Fruit fly (Drosophila melanogaster): ENCODE results near the gene cyst.

cyst gene

DNA sequence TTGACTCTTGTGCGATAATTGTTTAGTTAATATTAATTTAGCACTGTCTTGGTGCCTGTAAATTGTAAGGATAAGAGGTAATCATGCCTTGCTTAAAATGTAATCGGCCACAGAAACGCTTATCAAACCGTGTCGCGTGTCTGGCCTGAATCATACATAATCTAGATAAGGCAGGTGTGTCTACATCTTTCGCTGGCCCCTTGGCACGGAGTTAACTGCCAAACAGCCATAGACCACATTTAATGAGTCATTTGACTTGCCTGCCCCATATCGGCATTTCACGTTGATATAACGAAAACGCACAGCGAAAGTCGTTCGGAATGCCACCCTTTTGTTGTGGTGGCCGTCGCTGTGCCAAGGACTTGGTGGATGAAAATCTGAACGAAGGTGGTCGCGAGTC, 26.7 kb upstream of the cyst start, which contains the start of gene CG31697 (continued):
- TF ChIP-seq pan (optimal IDR thresholded peaks at IDR 0.05) (no peak), pan (GFP tag; optimal IDR thresholded peaks at IDR 0.05 in 1 of 2, IDR thresholded peaks at IDR 0.05 in 1 of 2) (no peak), exex (tag; optimal IDR thresholded peaks at IDR 0.05) (peak; percentile 78), Atf3 (GFP tag; optimal IDR thresholded peaks at IDR 0.05) (no peak)

DNA sequence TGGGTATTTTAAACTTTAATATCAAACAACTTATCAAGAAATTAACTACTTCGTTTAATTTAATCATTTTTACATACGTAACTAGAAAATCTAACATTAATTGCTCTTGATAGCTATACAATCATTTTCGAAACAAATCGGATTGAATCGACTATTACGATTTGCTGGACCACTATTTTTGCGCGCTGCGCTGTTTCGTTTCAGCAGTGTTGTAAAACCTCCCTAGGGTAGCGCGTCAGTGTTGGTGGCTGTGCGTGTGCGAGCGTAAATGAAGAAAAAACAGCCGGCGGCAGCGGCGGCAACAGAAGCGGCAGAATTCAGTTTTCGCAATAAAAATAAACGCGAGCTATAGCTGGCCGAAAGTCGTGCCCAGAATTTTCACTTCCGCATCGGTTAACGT, 24.7 kb upstream of the cyst start, which contains the start of gene CG33116:
Gene CG33116 (plus strand): TSS at position 233 of the 400 bp plus-strand sequence.
- TF ChIP-seq CTCF (GFP tag; optimal IDR thresholded peaks at IDR 0.05): peak; percentile 30
- peak; percentile 85 for TF ChIP-seq CG31441 (GFP tag; IDR thresholded peaks at IDR 0.05)
- peak; percentile 64; the same call in 1 of the 3 replicates for TF ChIP-seq CG2889 (GFP tag; IDR thresholded peaks at IDR 0.05)
- peak; percentile 73 for TF ChIP-seq Six4 (GFP tag; optimal IDR thresholded peaks at IDR 0.05)
- peak; percentile 82 for TF ChIP-seq CG32532 (GFP tag; IDR thresholded peaks at IDR 0.05)
- TF ChIP-seq CG12744 (GFP tag; optimal IDR thresholded peaks at IDR 0.05): peak; percentile 71
- TF ChIP-seq pho (GFP tag; optimal IDR thresholded peaks at IDR 0.05): peak; percentile 81
- peak; percentile 74 for TF ChIP-seq PHDP (tag; optimal IDR thresholded peaks at IDR 0.05)
- no peak for TF ChIP-seq CG16813 (GFP tag; IDR thresholded peaks at IDR 0.05; ENCODE audit: partially characterized antibody)
- peak; percentile 85 for TF ChIP-seq az2 (GFP tag; optimal IDR thresholded peaks at IDR 0.05)
- TF ChIP-seq HLH4C (GFP tag; IDR thresholded peaks at IDR 0.05; ENCODE audit: partially characterized antibody): no peak
- peak; percentile 66 for TF ChIP-seq Ssrp (tag; optimal IDR thresholded peaks at IDR 0.05)
- TF ChIP-seq kay (GFP tag; optimal IDR thresholded peaks at IDR 0.05): peak; percentile 36
- peak; percentile 76 for TF ChIP-seq CG13424 (tag; optimal IDR thresholded peaks at IDR 0.05)
- TF ChIP-seq ranshi (GFP tag; IDR thresholded peaks at IDR 0.05): peak; percentile 77; the same call in 1 of the 2 replicates
- TF ChIP-seq tup (GFP tag; optimal IDR thresholded peaks at IDR 0.05): peak; percentile 66
- peak; percentile 63 for TF ChIP-seq CG1792 (GFP tag; optimal IDR thresholded peaks at IDR 0.05)
- TF ChIP-seq CG34224 (GFP tag; IDR thresholded peaks at IDR 0.05; ENCODE audit: partially characterized antibody): peak; percentile 47
- TF ChIP-seq luna (GFP tag; optimal IDR thresholded peaks at IDR 0.05): peak; percentile 12
- peak; percentile 43; the same call in 2 of the 3 replicates for TF ChIP-seq otp (GFP tag; IDR thresholded peaks at IDR 0.05)
- peak; percentile 87 for TF ChIP-seq CG8944 (GFP tag; optimal IDR thresholded peaks at IDR 0.05)
- TF ChIP-seq CG6854 (GFP tag; optimal IDR thresholded peaks at IDR 0.05): peak; percentile 41
- no peak; the same call in 1 of the 2 replicates for TF ChIP-seq amos (GFP tag; IDR thresholded peaks at IDR 0.05; ENCODE audit: partially characterized antibody)
- peak; percentile 82 for TF ChIP-seq her (GFP tag; optimal IDR thresholded peaks at IDR 0.05)
- TF ChIP-seq p53 (GFP tag; optimal IDR thresholded peaks at IDR 0.05): peak; percentile 61
- peak; percentile 35; the same call in 1 of the 2 replicates for TF ChIP-seq Dref (GFP tag; IDR thresholded peaks at IDR 0.05)
- TF ChIP-seq CG30020 (tag; optimal IDR thresholded peaks at IDR 0.05): peak; percentile 61
- no peak for TF ChIP-seq usp (GFP tag; optimal IDR thresholded peaks at IDR 0.05)
- peak; percentile 85 for TF ChIP-seq gem (tag; optimal IDR thresholded peaks at IDR 0.05)
- no peak for TF ChIP-seq yki (optimal IDR thresholded peaks at IDR 0.05)
- TF ChIP-seq CG8290 (GFP tag; optimal IDR thresholded peaks at IDR 0.05): peak; percentile 88
- peak; percentile 42 to 93 for TF ChIP-seq CG8290 (tag; optimal IDR thresholded peaks at IDR 0.05)
- TF ChIP-seq CG10321 (GFP tag; IDR thresholded peaks at IDR 0.05): no peak
- peak; percentile 85 for TF ChIP-seq CG15696 (tag; optimal IDR thresholded peaks at IDR 0.05)
- peak; percentile 45 for TF ChIP-seq CG12299 (tag; optimal IDR thresholded peaks at IDR 0.05)
- TF ChIP-seq phol (tag; optimal IDR thresholded peaks at IDR 0.05): peak; percentile 82
- TF ChIP-seq CG10462 (GFP tag; optimal IDR thresholded peaks at IDR 0.05): peak; percentile 56
- TF ChIP-seq gsb-n (tag; optimal IDR thresholded peaks at IDR 0.05): peak; percentile 78
- TF ChIP-seq CG1024 (GFP tag; IDR thresholded peaks at IDR 0.05): peak; percentile 63
- peak; percentile 63; the same call in 1 of the 2 replicates for TF ChIP-seq ara (GFP tag; IDR thresholded peaks at IDR 0.05)
- peak; percentile 75 for TF ChIP-seq CG4820 (GFP tag; optimal IDR thresholded peaks at IDR 0.05)
- no peak; the same call in 1 of the 2 replicates for TF ChIP-seq CG42726 (GFP tag; IDR thresholded peaks at IDR 0.05; ENCODE audit: partially characterized antibody)
- TF ChIP-seq repo (GFP tag; optimal IDR thresholded peaks at IDR 0.05): peak; percentile 82
- TF ChIP-seq CG17361 (GFP tag; IDR thresholded peaks at IDR 0.05): peak; percentile 84
- peak; percentile 55 for TF ChIP-seq CG4730 (GFP tag; IDR thresholded peaks at IDR 0.05)
- TF ChIP-seq CG4617 (GFP tag; optimal IDR thresholded peaks at IDR 0.05; ENCODE audit: borderline replicate concordance): peak; percentile 71
- TF ChIP-seq CG7786 (GFP tag; optimal IDR thresholded peaks at IDR 0.05): peak; percentile 85
